Worm (Caenorhabditis elegans) whole organism, L4 larva: Measurements from ENCODE around the gene set-13.

Experiments used
- ZK546.5 ChIP-seq, 2 experiments: sonication (generic microtip); optimal IDR thresholded peaks; 2 replicates each; lab custom pipeline; 2017; ENCODE audit warnings: missing biosample characterization in 2 of 2, missing genetic modification characterization in 2 of 2
- ceh-62 ChIP-seq: sonication (generic microtip); optimal IDR thresholded peaks from 2 replicates; lab custom pipeline; 2017; ENCODE audit warnings: missing biosample characterization, missing genetic modification characterization
- ceh-82 ChIP-seq: sonication (generic microtip); optimal IDR thresholded peaks from 2 replicates; lab custom pipeline; 2017; ENCODE audit warnings: missing biosample characterization, missing genetic modification characterization
- cey-2 ChIP-seq: sonication (generic microtip); optimal IDR thresholded peaks from 3 replicates; lab custom pipeline; 2017; ENCODE audit warnings: missing genetic modification characterization, mild to moderate bottlenecking, missing compliant biosample characterization, antibody characterized with exemption, borderline replicate concordance; ENCODE audit not compliant: insufficient read depth
- dmd-8 ChIP-seq: fragments of 200-800 bp; sonication (Bioruptor generic); IDR thresholded peaks from 2 replicates; pipeline ENCODE4 v1.3.6; 2022; ENCODE audit warnings: missing genetic modification characterization, missing compliant biosample characterization
- dve-1 ChIP-seq: sonication (generic microtip); optimal IDR thresholded peaks from 2 replicates; lab custom pipeline; 2017; ENCODE audit warnings: antibody characterized with exemption, mild to moderate bottlenecking, missing genetic modification characterization, missing compliant biosample characterization; ENCODE audit not compliant: insufficient read depth
- nhr-11 ChIP-seq: fragments of 150-350 bp; optimal IDR thresholded peaks from 2 replicates; lab custom pipeline; 2014; ENCODE audit warnings: missing biosample characterization, missing genetic modification characterization
- nhr-6 ChIP-seq: fragments of 150-350 bp; optimal IDR thresholded peaks from 2 replicates; lab custom pipeline; 2014; ENCODE audit warnings: missing biosample characterization, missing genetic modification characterization
- zag-1 ChIP-seq: fragments of 150-350 bp; optimal IDR thresholded peaks from 2 replicates; lab custom pipeline; 2014; ENCODE audit warnings: missing biosample characterization, missing genetic modification characterization
- zip-2 ChIP-seq: fragments of 150-350 bp; optimal IDR thresholded peaks from 2 replicates; lab custom pipeline; 2014; ENCODE audit warnings: missing biosample characterization, missing genetic modification characterization

- TF ChIP-seq zip-2 (tag; lab: Kevin White, UChicago) (no peak), dve-1 (tag; lab: Kevin White, UChicago) (no peak), ceh-62 (no peak), dmd-8 (no peak), ZK546.5 (tag; optimal IDR thresholded peaks at IDR 0.05; lab: Kevin White, UChicago) (no peak), nhr-11 (tag; lab: Kevin White, UChicago) (no peak), ceh-82 (tag; lab: Kevin White, UChicago) (no peak), nhr-6 (tag; lab: Kevin White, UChicago) (no peak), zag-1 (tag; lab: Kevin White, UChicago) (no peak), cey-2 (tag; lab: Kevin White, UChicago) (no peak)
Measured at ce11 chrII:2805566-2805965, 11.2 kb upstream of the set-13 start.
